Worm (Caenorhabditis elegans): ENCODE measurements around the gene ooc-3.
A peak's percentile ranks its signal among the peaks of the same experiment; 100 is the strongest.
"Not testable (repeated sequence)": the region's sequence is repeated elsewhere in the genome, so short reads cannot be mapped to it uniquely, and the experiment has no call there.

ce11 chrII:11534429-11535099, 39.4 kb upstream of the ooc-3 start, which contains the start of gene Y62F5A.12:
- peak; percentile 99 for TF ChIP-seq tbx-2 (tag; optimal IDR thresholded peaks at IDR 0.05)
- peak; percentile 96 for TF ChIP-seq pag-3 (tag; optimal IDR thresholded peaks at IDR 0.05; ENCODE audit: borderline replicate concordance)
- TF ChIP-seq mec-3 (tag; optimal IDR thresholded peaks at IDR 0.05; ENCODE audit: borderline replicate concordance), result peak; percentile 97
- peak; percentile 85 for TF ChIP-seq syd-9 (tag; optimal IDR thresholded peaks at IDR 0.05)
- peak; percentile 98 for TF ChIP-seq lim-6 (tag; optimal IDR thresholded peaks at IDR 0.05)
- peak; percentile 98 for TF ChIP-seq rnt-1 (tag; optimal IDR thresholded peaks at IDR 0.05)
- TF ChIP-seq elt-2 (tag; optimal IDR thresholded peaks at IDR 0.05), result peak; percentile 79
- TF ChIP-seq dmd-4 (tag; optimal IDR thresholded peaks at IDR 0.05; ENCODE audit: borderline replicate concordance), result peak; percentile 94
- TF ChIP-seq nhr-232 (tag; optimal IDR thresholded peaks at IDR 0.05); hlh-30 (tag; optimal IDR thresholded peaks at IDR 0.05; ENCODE audit: insufficient read depth): not testable (repeated sequence)
